Fruit fly (Drosophila melanogaster): ENCODE measurements around the gene Sfp24Bc.
A peak's percentile ranks its signal among the peaks of the same experiment; 100 is the strongest.

Sfp24Bc gene

dm6 chr2L:3632047-3632880 lies 38.1 kb downstream of the Sfp24Bc start (continued):
- TF ChIP-seq wor (GFP tag; IDR thresholded peaks at IDR 0.05) (peak; percentile 94), CG8359 (GFP tag; optimal IDR thresholded peaks at IDR 0.05; ENCODE audit: borderline replicate concordance) (peak; percentile 96), phol (tag; optimal IDR thresholded peaks at IDR 0.05) (peak; percentile 99), bigmax (GFP tag; optimal IDR thresholded peaks at IDR 0.05) (peak; percentile 76), ATbp (GFP tag; optimal IDR thresholded peaks at IDR 0.05) (peak; percentile 89), CG7357 (GFP tag; IDR thresholded peaks at IDR 0.05) (peak; percentile 93), chinmo (GFP tag; IDR thresholded peaks at IDR 0.05; ENCODE audit: partially characterized antibody) (peak; percentile 94; the same call in 3 of the 4 replicates), bab2 (GFP tag; optimal IDR thresholded peaks at IDR 0.05) (peak; percentile 93), Abd-B (GFP tag; optimal IDR thresholded peaks at IDR 0.05) (peak; percentile 89), CG10565 (GFP tag; optimal IDR thresholded peaks at IDR 0.05) (peak; percentile 58), ase (GFP tag; IDR thresholded peaks at IDR 0.05) (peak; percentile 96), CG4730 (GFP tag; IDR thresholded peaks at IDR 0.05) (peak; percentile 97), kni (GFP tag; optimal IDR thresholded peaks at IDR 0.05) (peak; percentile 97), fd3F (GFP tag; optimal IDR thresholded peaks at IDR 0.05) (peak; percentile 87), prd (optimal IDR thresholded peaks at IDR 0.05) (no peak), prd (GFP tag; IDR thresholded peaks at IDR 0.05) (peak; percentile 99), HLH4C (GFP tag; IDR thresholded peaks at IDR 0.05; ENCODE audit: partially characterized antibody) (no peak), bowl (GFP tag; IDR thresholded peaks at IDR 0.05) (peak; percentile 95), PHDP (tag; optimal IDR thresholded peaks at IDR 0.05) (peak; percentile 94), aop (GFP tag; IDR thresholded peaks at IDR 0.05) (peak; percentile 89), CG17328 (GFP tag; IDR thresholded peaks at IDR 0.05) (peak; percentile 95), CG3065 (GFP tag; optimal IDR thresholded peaks at IDR 0.05) (peak; percentile 86), crp (GFP tag; optimal IDR thresholded peaks at IDR 0.05) (peak in 1 of 2 experiments; percentile 76), gcm (GFP tag; optimal IDR thresholded peaks at IDR 0.05) (peak; percentile 94), CG2678 (tag; optimal IDR thresholded peaks at IDR 0.05) (peak; percentile 99), ap (GFP tag; IDR thresholded peaks at IDR 0.05) (peak; percentile 97), bbx (GFP tag; IDR thresholded peaks at IDR 0.05; ENCODE audit: partially characterized antibody) (peak; percentile 43), Fer1 (GFP tag; optimal IDR thresholded peaks at IDR 0.05) (peak; percentile 99), Dad (GFP tag; optimal IDR thresholded peaks at IDR 0.05) (peak; percentile 91), kay (GFP tag; optimal IDR thresholded peaks at IDR 0.05) (peak; percentile 97), z (GFP tag; IDR thresholded peaks at IDR 0.05) (peak; percentile 86), CG2875 (GFP tag; optimal IDR thresholded peaks at IDR 0.05) (peak; percentile 90), HLHmδ (GFP tag; optimal IDR thresholded peaks at IDR 0.05) (peak; percentile 74), CG1024 (GFP tag; IDR thresholded peaks at IDR 0.05) (peak; percentile 86), CG12299 (tag; optimal IDR thresholded peaks at IDR 0.05) (peak; percentile 82), CG6791 (GFP tag; IDR thresholded peaks at IDR 0.05; ENCODE audit: partially characterized antibody) (no peak), Chrac-16 (GFP tag; optimal IDR thresholded peaks at IDR 0.05) (peak; percentile 94), Elba2 (GFP tag; optimal IDR thresholded peaks at IDR 0.05) (peak; percentile 72), bcd (GFP tag; optimal IDR thresholded peaks at IDR 0.05) (peak; percentile 97), CG9797 (GFP tag; optimal IDR thresholded peaks at IDR 0.05) (peak; percentile 67), Sin3A (optimal IDR thresholded peaks at IDR 0.05) (no peak), CG34376 (GFP tag; optimal IDR thresholded peaks at IDR 0.05) (peak; percentile 97), Adf1 (GFP tag; IDR thresholded peaks at IDR 0.05) (peak; percentile 79), CG3838 (GFP tag; optimal IDR thresholded peaks at IDR 0.05) (peak; percentile 81), HLH54F (GFP tag; optimal IDR thresholded peaks at IDR 0.05) (peak; percentile 92), CG16813 (GFP tag; IDR thresholded peaks at IDR 0.05; ENCODE audit: partially characterized antibody) (0 out of 3 replicates have a peak, but pooled peaks have one; percentile 7), CG7271 (tag; optimal IDR thresholded peaks at IDR 0.05) (peak; percentile 98), CG31388 (GFP tag; optimal IDR thresholded peaks at IDR 0.05) (peak; percentile 75)
